Worm (Caenorhabditis elegans): ENCODE measurements around the gene ZK596.2.

The ZK596.2 gene

DNA sequence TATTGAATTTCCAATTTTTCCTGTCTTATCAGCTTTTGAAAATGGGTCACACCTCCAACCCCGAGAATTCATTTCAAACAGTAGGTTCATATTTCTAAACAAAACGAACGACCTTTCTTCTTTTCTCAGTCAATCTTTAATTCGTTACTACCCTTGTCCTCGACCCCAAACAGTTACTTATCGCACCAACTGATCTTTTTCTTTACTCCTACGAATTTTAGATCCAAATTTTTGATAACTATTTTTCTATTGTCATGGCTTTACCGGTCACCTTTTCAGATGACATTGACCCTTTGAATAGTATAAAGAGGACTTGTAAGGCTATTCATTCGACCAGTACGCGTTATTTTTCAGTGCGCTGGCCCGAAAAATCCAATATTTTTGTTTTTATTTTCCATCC lies 7.0 kb upstream of the ZK596.2 start:
- TF ChIP-seq hlh-1 (tag; optimal IDR thresholded peaks at IDR 0.05) (no peak), unc-120 (tag; optimal IDR thresholded peaks at IDR 0.05; ENCODE audit: poor library complexity, severe bottlenecking) (no peak), ces-1 (GFP tag; optimal IDR thresholded peaks at IDR 0.05) (no peak), pha-4 (tag; optimal IDR thresholded peaks at IDR 0.05) (no peak), nhr-237 (tag; optimal IDR thresholded peaks at IDR 0.05) (no peak), drap-1 (GFP tag; optimal IDR thresholded peaks at IDR 0.05) (no peak), M03D4.4 (tag; optimal IDR thresholded peaks at IDR 0.05) (no peak), bed-3 (GFP tag; optimal IDR thresholded peaks at IDR 0.05) (no peak), blmp-1 (tag; optimal IDR thresholded peaks at IDR 0.05) (no peak)

- TF ChIP-seq unc-39 (tag; optimal IDR thresholded peaks at IDR 0.05): no peak
- no peak for TF ChIP-seq lin-32 (GFP tag; optimal IDR thresholded peaks at IDR 0.05)
- TF ChIP-seq drap-1 (GFP tag; optimal IDR thresholded peaks at IDR 0.05): no peak
- TF ChIP-seq elt-1 (tag; optimal IDR thresholded peaks at IDR 0.05; ENCODE audit: borderline replicate concordance, insufficient read depth): no peak
- no peak for TF ChIP-seq ceh-39 (tag; optimal IDR thresholded peaks at IDR 0.05)
- TF ChIP-seq cnd-1 (tag; optimal IDR thresholded peaks at IDR 0.05): no peak
- no peak for TF ChIP-seq tbx-8 (GFP tag; optimal IDR thresholded peaks at IDR 0.05)
- TF ChIP-seq ces-1 (GFP tag; optimal IDR thresholded peaks at IDR 0.05): no peak
- TF ChIP-seq unc-120 (tag; optimal IDR thresholded peaks at IDR 0.05; ENCODE audit: poor library complexity, severe bottlenecking): no peak
Measured at ce11 chrIV:10915388-10915787, 6.3 kb upstream of the ZK596.2 start, which contains the start of gene ZK593.3. Gene ZK593.3, plus strand, starts transcription at chrIV:10915688.

DNA sequence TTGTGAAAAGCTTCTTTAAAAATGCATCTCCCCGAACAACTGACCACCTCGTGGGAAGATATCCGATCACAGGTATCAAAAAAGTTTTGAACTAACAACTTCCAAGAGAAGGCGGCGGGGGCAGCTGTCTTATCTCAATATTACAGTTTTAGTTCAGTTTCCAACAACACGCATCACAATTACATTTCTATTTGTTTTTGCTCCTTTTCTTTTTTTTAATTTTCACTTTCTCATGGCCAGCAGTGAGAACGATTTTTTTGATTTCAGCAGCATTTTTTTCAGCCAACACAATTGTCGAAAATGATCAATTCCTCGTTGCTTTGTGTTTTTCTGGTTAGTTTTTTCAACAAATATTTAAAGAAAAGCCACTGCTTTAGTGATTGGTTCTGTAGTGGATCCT lies 4.0 kb upstream of the ZK596.2 start, which contains the start of gene ZK593.2:
ZK593.2 (plus strand) TSS at position 301 of the 400 bp plus-strand sequence.
- TF ChIP-seq unc-39 (tag; optimal IDR thresholded peaks at IDR 0.05) (no peak), zip-8 (tag; optimal IDR thresholded peaks at IDR 0.05) (no peak), flh-1 (GFP tag; optimal IDR thresholded peaks at IDR 0.05) (no peak), nhr-12 (tag; optimal IDR thresholded peaks at IDR 0.05) (no peak), lsy-2 (tag; optimal IDR thresholded peaks at IDR 0.05) (no peak), sptf-1 (tag; optimal IDR thresholded peaks at IDR 0.05) (no peak), hlh-1 (tag; optimal IDR thresholded peaks at IDR 0.05) (no peak), ceh-43 (GFP tag; optimal IDR thresholded peaks at IDR 0.05) (no peak), sem-2 (GFP tag; optimal IDR thresholded peaks at IDR 0.05) (no peak), nhr-76 (tag; optimal IDR thresholded peaks at IDR 0.05) (no peak), nhr-237 (tag; optimal IDR thresholded peaks at IDR 0.05) (no peak), ztf-11 (tag; optimal IDR thresholded peaks at IDR 0.05) (no peak), mab-5 (tag; optimal IDR thresholded peaks at IDR 0.05) (no peak), ceh-39 (tag; optimal IDR thresholded peaks at IDR 0.05) (no peak), ham-2 (GFP tag; optimal IDR thresholded peaks at IDR 0.05) (no peak), snpc-4 (tag; optimal IDR thresholded peaks at IDR 0.05) (no peak), tbx-8 (GFP tag; optimal IDR thresholded peaks at IDR 0.05) (no peak)

- no peak for TF ChIP-seq ham-2 (GFP tag; optimal IDR thresholded peaks at IDR 0.05)
- TF ChIP-seq elt-3 (tag; optimal IDR thresholded peaks at IDR 0.05): no peak
- TF ChIP-seq zip-8 (tag; optimal IDR thresholded peaks at IDR 0.05): no peak
- TF ChIP-seq mab-5 (tag; optimal IDR thresholded peaks at IDR 0.05): no peak
- no peak for TF ChIP-seq nhr-12 (tag; optimal IDR thresholded peaks at IDR 0.05)
- TF ChIP-seq mls-2 (tag; optimal IDR thresholded peaks at IDR 0.05): no peak
- TF ChIP-seq pha-4 (tag; optimal IDR thresholded peaks at IDR 0.05): no peak
- no peak for TF ChIP-seq unc-62 (GFP tag; optimal IDR thresholded peaks at IDR 0.05)
- TF ChIP-seq snpc-4 (tag; optimal IDR thresholded peaks at IDR 0.05): no peak
- no peak for TF ChIP-seq ztf-11 (tag; optimal IDR thresholded peaks at IDR 0.05)
- no peak for TF ChIP-seq hlh-1 (tag; optimal IDR thresholded peaks at IDR 0.05)
- no peak for TF ChIP-seq lin-13 (tag; optimal IDR thresholded peaks at IDR 0.05)
- TF ChIP-seq ceh-43 (GFP tag; optimal IDR thresholded peaks at IDR 0.05): no peak
- no peak for TF ChIP-seq ceh-39 (tag; optimal IDR thresholded peaks at IDR 0.05)
- no peak for TF ChIP-seq bed-3 (GFP tag; optimal IDR thresholded peaks at IDR 0.05)
- no peak for TF ChIP-seq ceh-83 (GFP tag; optimal IDR thresholded peaks at IDR 0.05)
Measured at ce11 chrIV:10909708-10910107, 602 bp upstream of the ZK596.2 start, which contains the start of gene pyk-2. Gene pyk-2, plus strand, starts transcription at chrIV:10909913.

ce11 chrIV:10904282-10904681 lies 4.8 kb downstream of the ZK596.2 start, which contains the start of gene ZK596.3:
Gene ZK596.3, minus strand, starts transcription at chrIV:10904382.
- no peak for TF ChIP-seq zip-8 (tag; optimal IDR thresholded peaks at IDR 0.05)
- no peak for TF ChIP-seq blmp-1 (tag; optimal IDR thresholded peaks at IDR 0.05)
- TF ChIP-seq flh-1 (GFP tag; optimal IDR thresholded peaks at IDR 0.05): no peak
- no peak for TF ChIP-seq drap-1 (GFP tag; optimal IDR thresholded peaks at IDR 0.05)
- no peak for TF ChIP-seq ceh-39 (tag; optimal IDR thresholded peaks at IDR 0.05)
- TF ChIP-seq sptf-1 (tag; optimal IDR thresholded peaks at IDR 0.05): no peak
- TF ChIP-seq nhr-76 (tag; optimal IDR thresholded peaks at IDR 0.05): no peak
- no peak for TF ChIP-seq elt-1 (tag; optimal IDR thresholded peaks at IDR 0.05; ENCODE audit: borderline replicate concordance, insufficient read depth)
- TF ChIP-seq mab-5 (tag; optimal IDR thresholded peaks at IDR 0.05): no peak
- no peak for TF ChIP-seq unc-62 (GFP tag; optimal IDR thresholded peaks at IDR 0.05)
- TF ChIP-seq pha-4 (tag; optimal IDR thresholded peaks at IDR 0.05): no peak
- TF ChIP-seq ztf-11 (tag; optimal IDR thresholded peaks at IDR 0.05): no peak
- no peak for TF ChIP-seq bed-3 (GFP tag; optimal IDR thresholded peaks at IDR 0.05)
- no peak for TF ChIP-seq unc-120 (tag; optimal IDR thresholded peaks at IDR 0.05; ENCODE audit: poor library complexity, severe bottlenecking)
- TF ChIP-seq cnd-1 (tag; optimal IDR thresholded peaks at IDR 0.05): no peak
- no peak for TF ChIP-seq lsy-2 (tag; optimal IDR thresholded peaks at IDR 0.05)
